Fruit fly (Drosophila melanogaster) whole organism, prepupa: ENCODE results near the gene CG15144.

Source experiments
- CG10631 ChIP-seq: fragments of 200-800 bp; sonication (Bioruptor generic); optimal IDR thresholded peaks from 2 replicates; lab custom pipeline; 2016; ENCODE audit warnings: missing biosample characterization, missing genetic modification characterization
- CG10669 ChIP-seq: fragments of 200-800 bp; sonication (Bioruptor generic); optimal IDR thresholded peaks from 3 replicates; lab custom pipeline; 2018; ENCODE audit warnings: missing biosample characterization, mild to moderate bottlenecking, missing genetic modification characterization, moderate library complexity
- CG11294 ChIP-seq: fragments of 200-800 bp; sonication (Bioruptor generic); IDR thresholded peaks from 2 replicates; pipeline ENCODE4 v1.3.6; 2022; ENCODE audit warnings: missing biosample characterization, missing genetic modification characterization
- CG11902 ChIP-seq: fragments of 200-800 bp; sonication (Bioruptor generic); optimal IDR thresholded peaks from 3 replicates; lab custom pipeline; 2016; ENCODE audit warnings: missing biosample characterization, missing genetic modification characterization
- CG3032 ChIP-seq: fragments of 200-800 bp; optimal IDR thresholded peaks from 2 replicates; lab custom pipeline; 2019; ENCODE audit warnings: missing biosample characterization, mild to moderate bottlenecking, missing genetic modification characterization, moderate library complexity
- CG31627 ChIP-seq: fragments of 200-800 bp; sonication (Bioruptor generic); optimal IDR thresholded peaks from 3 replicates; lab custom pipeline; 2016; ENCODE audit warnings: missing biosample characterization, missing genetic modification characterization
- CG32006 ChIP-seq: fragments of 200-800 bp; sonication (Bioruptor generic); optimal IDR thresholded peaks from 3 replicates; lab custom pipeline; 2017; ENCODE audit warnings: missing biosample characterization, mild to moderate bottlenecking, missing genetic modification characterization
- CG34406 ChIP-seq: fragments of 200-800 bp; sonication (Bioruptor generic); optimal IDR thresholded peaks from 3 replicates; lab custom pipeline; 2016; ENCODE audit warnings: missing biosample characterization, missing genetic modification characterization
- CG3919 ChIP-seq: fragments of 200-800 bp; sonication (Bioruptor generic); optimal IDR thresholded peaks from 3 replicates; lab custom pipeline; 2016; ENCODE audit warnings: missing biosample characterization, missing genetic modification characterization
- CG6808 ChIP-seq: fragments of 200-800 bp; sonication (Bioruptor generic); optimal IDR thresholded peaks from 3 replicates; lab custom pipeline; 2017; ENCODE audit warnings: missing biosample characterization, missing genetic modification characterization, mild to moderate bottlenecking, moderate library complexity, missing genetic modification reagents
- CG6854 ChIP-seq: fragments of 200-800 bp; sonication (Bioruptor generic); optimal IDR thresholded peaks from 2 replicates; lab custom pipeline; 2017; ENCODE audit warnings: missing biosample characterization, mild to moderate bottlenecking, missing genetic modification characterization
- CG7368 ChIP-seq: fragments of 200-800 bp; sonication (Bioruptor generic); optimal IDR thresholded peaks from 3 replicates; lab custom pipeline; 2016; ENCODE audit warnings: missing biosample characterization, missing genetic modification characterization
- CG8119 ChIP-seq: fragments of 200-800 bp; sonication (Bioruptor generic); IDR thresholded peaks from 3 replicates; pipeline ENCODE4 v1.3.6; 2022; ENCODE audit warnings: missing biosample characterization, missing genetic modification characterization
- CG8632 ChIP-seq: fragments of 200-800 bp; sonication (Bioruptor generic); optimal IDR thresholded peaks from 3 replicates; lab custom pipeline; 2016; ENCODE audit warnings: missing biosample characterization, missing genetic modification characterization
- Eip78C ChIP-seq: fragments of 200-800 bp; sonication (Bioruptor generic); peaks from one replicate; lab custom pipeline; 2016; ENCODE audit warnings: missing biosample characterization, missing genetic modification characterization
- Eip93F ChIP-seq: fragments of 200-800 bp; sonication (Bioruptor generic); optimal IDR thresholded peaks from 2 replicates; lab custom pipeline; 2016; ENCODE audit warnings: missing biosample characterization, mild to moderate bottlenecking, missing genetic modification characterization
- Ets21C ChIP-seq: fragments of 200-800 bp; sonication (Bioruptor generic); optimal IDR thresholded peaks from 3 replicates; lab custom pipeline; 2016; ENCODE audit warnings: missing biosample characterization, missing genetic modification characterization
- Ets96B ChIP-seq: fragments of 200-800 bp; optimal IDR thresholded peaks from 2 replicates; lab custom pipeline; 2019; ENCODE audit warnings: missing biosample characterization, mild to moderate bottlenecking, missing genetic modification characterization, moderate library complexity
- Hr39 ChIP-seq: fragments of 200-800 bp; sonication (Bioruptor generic); optimal IDR thresholded peaks from 2 replicates; lab custom pipeline; 2016; ENCODE audit warnings: missing biosample characterization, missing genetic modification characterization
- Lpt ChIP-seq: fragments of 200-800 bp; sonication (Bioruptor generic); optimal IDR thresholded peaks from 3 replicates; lab custom pipeline; 2016; ENCODE audit warnings: missing biosample characterization, missing genetic modification characterization
- OdsH ChIP-seq: fragments of 200-800 bp; sonication (Bioruptor generic); optimal IDR thresholded peaks from 3 replicates; lab custom pipeline; 2016; ENCODE audit warnings: missing biosample characterization, missing genetic modification characterization
- achi ChIP-seq: fragments of 200-800 bp; sonication (Bioruptor generic); optimal IDR thresholded peaks from 3 replicates; lab custom pipeline; 2016; ENCODE audit warnings: missing biosample characterization, missing genetic modification characterization
- acj6 ChIP-seq: fragments of 200-800 bp; sonication (Bioruptor generic); optimal IDR thresholded peaks from 3 replicates; lab custom pipeline; 2016; ENCODE audit warnings: missing biosample characterization, missing genetic modification characterization
- dsx ChIP-seq: fragments of 200-800 bp; optimal IDR thresholded peaks from 3 replicates; lab custom pipeline; 2019; ENCODE audit warnings: missing biosample characterization, mild to moderate bottlenecking, missing genetic modification characterization, moderate library complexity; ENCODE audit not compliant: poor library complexity, severe bottlenecking
- fd59A ChIP-seq: fragments of 200-800 bp; sonication (Bioruptor generic); optimal IDR thresholded peaks from 2 replicates; lab custom pipeline; 2017; ENCODE audit warnings: missing biosample characterization, mild to moderate bottlenecking, missing genetic modification characterization, missing genetic modification reagents
- fkh ChIP-seq: fragments of 200-800 bp; sonication (Bioruptor generic); optimal IDR thresholded peaks from 3 replicates; lab custom pipeline; 2017; ENCODE audit warnings: missing biosample characterization, mild to moderate bottlenecking, missing genetic modification characterization, moderate library complexity
- net ChIP-seq: fragments of 200-800 bp; sonication (Bioruptor generic); optimal IDR thresholded peaks from 3 replicates; lab custom pipeline; 2016; ENCODE audit warnings: missing biosample characterization, missing genetic modification characterization
- ss ChIP-seq, 2 experiments: fragments of 200-800 bp; sonication (Bioruptor generic); optimal IDR thresholded peaks; 2 replicates in 1 of 2; 3 replicates in 1 of 2; lab custom pipeline; 2017 to 2018; ENCODE audit warnings: mild to moderate bottlenecking in 2 of 2, missing biosample characterization in 2 of 2, missing genetic modification characterization in 2 of 2, moderate library complexity in 1 of 2
- svp ChIP-seq: fragments of 200-800 bp; sonication (Bioruptor generic); peaks from one replicate; lab custom pipeline; 2016; ENCODE audit warnings: missing biosample characterization, missing genetic modification characterization

CG15144 gene

dm6 chr2L:17561914-17562313 lies 33.0 kb upstream of the CG15144 start:
- no peak for TF ChIP-seq fd59A

- TF ChIP-seq Eip78C (peak; percentile 3), CG7368 (no peak)
Observed at dm6 chr2L:17560125-17561019, 31.4 kb upstream of the CG15144 start.

- no peak for TF ChIP-seq CG3032 (tag; lab: Kevin White, UChicago)
- no peak for TF ChIP-seq Eip78C
- TF ChIP-seq OdsH (GFP tag; lab: Kevin White, UChicago) = no peak
- TF ChIP-seq CG8632 (GFP tag; lab: Kevin White, UChicago) = no peak
- TF ChIP-seq Eip93F (GFP tag; lab: Kevin White, UChicago) = no peak
- no peak for TF ChIP-seq CG3919 (GFP tag; lab: Kevin White, UChicago)
- TF ChIP-seq Hr39 (GFP tag; lab: Kevin White, UChicago) = no peak
- TF ChIP-seq, all 60 proteins: peak for 0
Observed at dm6 chr2L:17559275-17559674, 30.4 kb upstream of the CG15144 start.

DNA sequence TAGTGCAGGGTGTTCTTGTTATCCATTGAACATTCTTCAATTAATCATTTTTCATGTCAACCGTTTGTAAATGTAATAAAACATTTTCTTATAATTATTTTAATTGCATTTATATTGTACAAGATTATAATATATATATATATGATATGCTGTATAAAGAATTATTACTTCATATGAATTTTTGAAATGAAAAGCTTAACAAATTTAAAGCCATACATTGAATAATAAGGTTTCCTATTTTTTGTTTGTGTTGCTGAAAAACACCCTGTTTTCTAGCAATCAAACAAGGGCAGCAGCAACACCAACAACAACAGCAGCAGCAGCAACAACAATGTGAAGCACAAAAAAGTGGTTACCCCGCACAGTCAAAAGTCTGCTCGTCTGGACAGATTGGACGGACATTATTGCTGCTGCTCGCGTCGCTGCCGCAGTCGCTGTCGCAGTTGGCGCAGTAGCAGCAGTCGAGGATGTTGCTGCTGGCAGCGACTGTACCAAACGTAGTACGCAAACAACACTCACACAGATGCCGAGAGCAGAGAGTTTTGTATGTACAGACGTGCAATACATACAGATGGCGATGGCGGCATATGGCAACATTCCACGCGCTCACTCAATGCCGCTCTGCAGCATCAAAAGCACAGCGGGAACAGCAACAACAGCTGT lies 29.3 kb upstream of the CG15144 start:
- TF ChIP-seq achi (GFP tag; lab: Kevin White, UChicago) = peak; percentile 5
- peak; percentile 20 for TF ChIP-seq CG10631 (GFP tag; lab: Kevin White, UChicago)
- TF ChIP-seq Ets96B (tag; lab: Kevin White, UChicago) = peak; percentile 60
- peak; percentile 15 for TF ChIP-seq CG34406 (GFP tag; lab: Kevin White, UChicago)
- peak; percentile 48; the same call in 2 of the 3 replicates for TF ChIP-seq CG8119
- TF ChIP-seq CG8632 (GFP tag; lab: Kevin White, UChicago) = peak; percentile 6
- peak; percentile 48 for TF ChIP-seq dsx (GFP tag; lab: Kevin White, UChicago)
- peak; percentile 41 for TF ChIP-seq CG32006 (GFP tag; lab: Kevin White, UChicago)
- TF ChIP-seq CG6808 = no peak
- TF ChIP-seq Eip78C = peak; percentile 51
- peak; percentile 16 for TF ChIP-seq OdsH (GFP tag; lab: Kevin White, UChicago)
- TF ChIP-seq acj6 (GFP tag; lab: Kevin White, UChicago) = no peak
- TF ChIP-seq ss (GFP tag; optimal IDR thresholded peaks at IDR 0.05; lab: Kevin White, UChicago) = peak in 1 of 2 experiments; percentile 25
- peak; percentile 2 for TF ChIP-seq CG10669 (GFP tag; lab: Kevin White, UChicago)
- TF ChIP-seq net = no peak

DNA sequence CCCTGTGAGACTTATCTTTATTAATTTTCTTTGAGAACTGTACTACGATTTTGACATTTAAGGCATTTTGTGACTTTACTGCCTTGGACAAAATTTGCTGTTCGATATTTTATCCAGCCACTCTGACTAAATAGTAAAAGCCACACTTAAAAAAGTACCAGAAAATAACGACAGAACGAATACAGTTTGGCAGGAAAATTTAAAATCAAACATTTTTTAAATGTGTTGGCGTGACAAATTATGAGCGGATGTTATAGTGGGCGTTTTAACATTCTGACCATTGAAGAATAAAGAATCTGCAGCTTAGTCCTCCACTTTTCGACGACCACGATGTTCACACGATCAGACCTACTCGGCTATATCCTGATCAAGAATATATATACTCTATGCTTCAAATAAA lies 26.7 kb upstream of the CG15144 start, which contains the start of gene CG7094:
TSS of gene CG7094 (minus strand) at position 101 of the 400 bp plus-strand sequence.
- TF ChIP-seq Lpt (GFP tag; lab: Kevin White, UChicago) = no peak
- TF ChIP-seq CG11902 (GFP tag; lab: Kevin White, UChicago) = no peak
- no peak for TF ChIP-seq CG3919 (GFP tag; lab: Kevin White, UChicago)
- TF ChIP-seq CG6854 (GFP tag; lab: Kevin White, UChicago) = no peak
- TF ChIP-seq svp = peak; percentile 10

- no peak for TF ChIP-seq Ets21C (GFP tag; lab: Kevin White, UChicago)
- no peak for TF ChIP-seq CG31627 (GFP tag; lab: Kevin White, UChicago)
- no peak for TF ChIP-seq CG11294 (GFP tag; lab: Robert Waterston, UW)
- TF ChIP-seq fkh = no peak
Observed at dm6 chr2L:17542661-17543278, 13.8 kb upstream of the CG15144 start.
